Worm (Caenorhabditis elegans) whole organism, young adult: ENCODE measurements around the gene fbxb-5.

ENCODE experiments used
- B0035.1 ChIP-seq: sonication (generic microtip); optimal IDR thresholded peaks from 2 replicates; lab custom pipeline; 2016; ENCODE audit warnings: missing genetic modification characterization, mild to moderate bottlenecking, missing compliant biosample characterization, missing genotype, missing genetic modification reagents
- B0261.1 ChIP-seq: sonication (generic microtip); optimal IDR thresholded peaks from 2 replicates; lab custom pipeline; 2016; ENCODE audit warnings: mild to moderate bottlenecking, missing genetic modification characterization, moderate library complexity, missing compliant biosample characterization
- C06A6.2 ChIP-seq: fragments of 200-800 bp; sonication (Bioruptor generic); conservative IDR thresholded peaks from 2 replicates; pipeline ENCODE4 v1.3.6; 2022; ENCODE audit warnings: missing genetic modification characterization, missing compliant biosample characterization
- F10E7.11 ChIP-seq: sonication (generic microtip); optimal IDR thresholded peaks from 2 replicates; lab custom pipeline; 2017; ENCODE audit warnings: mild to moderate bottlenecking, missing genetic modification characterization, moderate library complexity, missing compliant biosample characterization
- ama-1 ChIP-seq, 3 experiments: fragments of 150-350 bp in 1 of 3; sonication (generic microtip) in 2 of 3; optimal IDR thresholded peaks; 2 replicates each; lab custom pipeline; 2014 to 2018; ENCODE audit warnings: missing biosample characterization in 2 of 3, missing genetic modification characterization in 2 of 3, missing genetic modification reagents in 2 of 3
- aptf-2 ChIP-seq: fragments of 200-800 bp; sonication (Bioruptor generic); conservative IDR thresholded peaks from 2 replicates; pipeline ENCODE4 v1.3.6; 2022; ENCODE audit warnings: missing genetic modification reagents, missing genetic modification characterization, missing compliant biosample characterization
- aptf-3 ChIP-seq: fragments of 200-800 bp; sonication (Bioruptor generic); IDR thresholded peaks from 2 replicates; pipeline ENCODE4 v1.3.6; 2022; ENCODE audit warnings: missing genetic modification characterization, missing compliant biosample characterization
- athp-1 ChIP-seq: sonication (generic microtip); optimal IDR thresholded peaks from 2 replicates; lab custom pipeline; 2017; ENCODE audit warnings: mild to moderate bottlenecking, missing genetic modification characterization, missing compliant biosample characterization
- bed-1 ChIP-seq: fragments of 200-800 bp; sonication (Bioruptor generic); IDR thresholded peaks from 2 replicates; pipeline ENCODE4 v1.3.6; 2022; ENCODE audit warnings: missing genetic modification reagents, missing genetic modification characterization, missing compliant biosample characterization
- bed-2 ChIP-seq: fragments of 200-800 bp; sonication (Bioruptor generic); IDR thresholded peaks from 2 replicates; pipeline ENCODE4 v1.3.6; 2022; ENCODE audit warnings: missing genetic modification reagents, missing genetic modification characterization, missing compliant biosample characterization
- cebp-2 ChIP-seq: fragments of 200-800 bp; sonication (Bioruptor generic); IDR thresholded peaks from 2 replicates; pipeline ENCODE4 v1.3.6; 2022; ENCODE audit warnings: missing genetic modification characterization, missing compliant biosample characterization
- ceh-27 ChIP-seq: fragments of 200-800 bp; sonication (Bioruptor generic); optimal IDR thresholded peaks from 2 replicates; lab custom pipeline; 2018; ENCODE audit warnings: mild to moderate bottlenecking, missing genetic modification characterization, moderate library complexity, missing compliant biosample characterization
- ceh-58 ChIP-seq: fragments of 200-800 bp; sonication (Bioruptor generic); IDR thresholded peaks from 2 replicates; pipeline ENCODE4 v1.3.6; 2022; ENCODE audit warnings: missing genetic modification characterization, missing compliant biosample characterization
- chd-7 ChIP-seq: sonication (generic microtip); optimal IDR thresholded peaks from 2 replicates; lab custom pipeline; 2016; ENCODE audit warnings: mild to moderate bottlenecking, missing genetic modification characterization, moderate library complexity, missing compliant biosample characterization
- dpff-1 ChIP-seq: sonication (generic microtip); optimal IDR thresholded peaks from 2 replicates; lab custom pipeline; 2017; ENCODE audit warnings: mild to moderate bottlenecking, missing genetic modification characterization, missing compliant biosample characterization
- efl-1 ChIP-seq: fragments of 150-350 bp; optimal IDR thresholded peaks from 2 replicates; lab custom pipeline; 2014; ENCODE audit warnings: missing biosample characterization, missing genetic modification reagents, missing genetic modification characterization
- egl-18 ChIP-seq: fragments of 200-800 bp; sonication (Bioruptor generic); IDR thresholded peaks from 2 replicates; pipeline ENCODE4 v1.3.6; 2022; ENCODE audit warnings: missing genetic modification reagents, missing genetic modification characterization, missing compliant biosample characterization
- ets-4 ChIP-seq: fragments of 200-800 bp; sonication (Bioruptor generic); optimal IDR thresholded peaks from 2 replicates; lab custom pipeline; 2018; ENCODE audit warnings: mild to moderate bottlenecking, missing genetic modification characterization, missing compliant biosample characterization
- let-607 ChIP-seq, 2 experiments: fragments of 200-800 bp in 1 of 2; sonication (Bioruptor generic) in 1 of 2; sonication (generic microtip) in 1 of 2; optimal IDR thresholded peaks; 2 replicates each; lab custom pipeline; 2016 to 2018; ENCODE audit warnings: mild to moderate bottlenecking in 2 of 2, missing compliant biosample characterization in 2 of 2, missing genetic modification characterization in 2 of 2, moderate library complexity in 2 of 2, missing genotype in 1 of 2
- lin-26 ChIP-seq: fragments of 200-800 bp; sonication (Bioruptor generic); IDR thresholded peaks from 2 replicates; pipeline ENCODE4 v1.3.6; 2022; ENCODE audit warnings: missing genetic modification reagents, missing genetic modification characterization, missing compliant biosample characterization
- rpc-1 ChIP-seq, 2 experiments: fragments of 150-350 bp in 1 of 2; sonication (generic microtip) in 1 of 2; optimal IDR thresholded peaks; 2 replicates each; lab custom pipeline; 2014 to 2018; ENCODE audit warnings: missing biosample characterization in 1 of 2, missing genetic modification characterization in 1 of 2, missing genetic modification reagents in 1 of 2, missing genotype in 1 of 2
- sdz-38 ChIP-seq: sonication (generic microtip); optimal IDR thresholded peaks from 2 replicates; lab custom pipeline; 2016; ENCODE audit warnings: missing genotype, missing genetic modification characterization, missing compliant biosample characterization
- snpc-4 ChIP-seq, 5 experiments: fragments of 150-350 bp in 1 of 5; sonication (generic microtip) in 4 of 5; optimal IDR thresholded peaks; 2 replicates each; lab custom pipeline; 2014 to 2018; ENCODE audit warnings: missing genetic modification characterization in 5 of 5, missing biosample characterization in 3 of 5, antibody characterized with exemption in 2 of 5, mild to moderate bottlenecking in 2 of 5, missing compliant biosample characterization in 2 of 5, missing genotype in 2 of 5, moderate library complexity in 2 of 5, missing genetic modification reagents in 1 of 5
- somi-1 ChIP-seq: fragments of 200-800 bp; sonication (Bioruptor generic); optimal IDR thresholded peaks from 2 replicates; lab custom pipeline; 2018; ENCODE audit warnings: mild to moderate bottlenecking, missing genetic modification characterization, missing compliant biosample characterization
- tbp1 ChIP-seq: fragments of 200-800 bp; sonication (Bioruptor generic); optimal IDR thresholded peaks from 2 replicates; lab custom pipeline; 2018; ENCODE audit warnings: mild to moderate bottlenecking, missing genetic modification characterization, missing compliant biosample characterization
- ztf-22 ChIP-seq: fragments of 200-800 bp; sonication (Bioruptor generic); optimal IDR thresholded peaks from 2 replicates; lab custom pipeline; 2018; ENCODE audit warnings: mild to moderate bottlenecking, missing genetic modification characterization, moderate library complexity, missing compliant biosample characterization
- ztf-28 ChIP-seq: fragments of 200-800 bp; sonication (Bioruptor generic); IDR thresholded peaks from 2 replicates; pipeline ENCODE4 v1.3.6; 2022; ENCODE audit warnings: missing genetic modification reagents, missing genetic modification characterization, missing compliant biosample characterization

Gene fbxb-5

DNA sequence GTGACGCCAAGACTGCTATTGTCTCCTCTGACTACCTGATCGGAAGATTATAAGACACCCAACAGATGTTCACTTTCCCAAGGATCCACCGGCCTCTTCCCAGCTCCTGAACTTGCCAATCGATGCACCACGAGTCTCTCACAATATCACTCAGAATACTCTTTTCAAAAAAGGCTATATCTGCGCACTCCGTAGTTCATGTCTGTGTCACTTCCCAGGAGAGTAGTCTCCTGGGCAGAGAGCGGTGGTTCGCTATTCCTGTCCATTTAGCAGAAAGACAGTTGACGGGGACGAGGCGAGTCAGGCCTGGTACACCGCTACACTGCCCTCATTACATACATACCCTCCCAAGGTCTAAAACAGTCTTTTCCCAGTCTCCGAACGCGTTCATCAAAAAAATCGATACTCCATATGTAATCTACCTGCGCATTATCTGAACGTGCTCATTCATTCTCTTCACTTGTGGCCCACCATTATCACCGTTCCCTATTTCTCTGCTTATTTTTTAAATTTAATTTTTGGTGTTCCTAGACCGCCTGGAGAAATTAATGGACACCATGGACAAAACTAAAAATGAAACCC lies 7.4 kb downstream of the fbxb-5 start, which contains the start of gene btb-6:
TSS of gene btb-6 (plus strand) at position 532 of the 582 bp plus-strand sequence.
- no peak for TF ChIP-seq let-607 (tag; optimal IDR thresholded peaks at IDR 0.05; lab: Kevin White, UChicago)
- TF ChIP-seq aptf-2, result peak; percentile 97
- TF ChIP-seq sdz-38 (tag; lab: Kevin White, UChicago), result no peak
- no peak for TF ChIP-seq cebp-2 (GFP tag; lab: Robert Waterston, UW)
- TF ChIP-seq ama-1 (optimal IDR thresholded peaks at IDR 0.05; lab: Kevin White, UChicago), result no peak
- TF ChIP-seq ama-1 (GFP tag; optimal IDR thresholded peaks at IDR 0.05; lab: Kevin White, UChicago), result no peak
- TF ChIP-seq chd-7 (tag; lab: Kevin White, UChicago), result no peak
- TF ChIP-seq bed-1 (GFP tag; lab: Robert Waterston, UW), result 0 out of 2 replicates have a peak, but pooled peaks have one; percentile 47
- peak; percentile 87; the same call in 1 of the 2 replicates for TF ChIP-seq aptf-3

DNA sequence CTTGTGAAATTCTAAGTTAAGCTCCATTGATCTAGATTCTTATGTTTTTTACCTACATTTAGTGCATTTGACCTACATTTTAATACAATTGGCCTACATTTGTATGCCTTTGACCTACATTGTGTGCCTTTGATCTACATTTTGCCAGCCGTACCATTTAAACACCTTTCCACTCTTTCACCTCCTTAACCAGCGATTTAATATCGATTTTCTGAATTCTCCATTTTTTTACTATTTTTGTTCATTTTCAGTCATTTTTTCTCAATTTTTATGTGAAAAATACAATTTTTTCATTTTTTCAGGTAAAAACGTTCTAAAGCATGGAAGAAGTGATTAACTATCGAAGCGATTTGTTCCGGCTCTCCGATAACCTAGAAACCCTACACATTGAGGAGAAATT lies 9.4 kb downstream of the fbxb-5 start, which contains the start of gene btb-7:
TSS of gene btb-7 (plus strand) at position 301 of the 400 bp plus-strand sequence.
- TF ChIP-seq ceh-27 (no peak), efl-1 (GFP tag; lab: Kevin White, UChicago) (peak; percentile 47)

DNA sequence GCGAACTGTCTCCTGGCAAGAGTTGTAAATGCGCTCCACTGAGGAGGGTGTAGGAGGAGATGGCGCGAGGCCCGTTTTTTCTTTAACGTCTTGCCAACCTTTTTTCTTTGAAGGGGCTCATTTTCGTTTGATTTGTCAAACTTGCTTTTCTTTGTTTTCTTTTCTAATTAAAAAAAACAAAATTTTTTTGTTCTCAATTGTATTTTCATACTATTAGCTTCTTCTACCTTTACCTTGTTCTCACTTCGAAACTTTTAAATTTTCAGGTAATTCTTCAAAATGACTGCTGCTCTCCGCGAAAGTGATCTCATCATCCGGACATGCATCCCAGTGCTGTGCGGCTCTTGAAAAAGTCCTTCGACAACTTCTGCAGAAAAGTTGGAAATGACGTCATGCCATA lies 12.3 kb downstream of the fbxb-5 start, which contains the start of gene fbxa-184:
TSS of gene fbxa-184 (plus strand) at position 301 of the 400 bp plus-strand sequence.
- TF ChIP-seq aptf-2 (peak; percentile 81), ztf-22 (GFP tag; lab: Kevin White, UChicago) (no peak)
- TF ChIP-seq, all 124 proteins: peak for 1

DNA sequence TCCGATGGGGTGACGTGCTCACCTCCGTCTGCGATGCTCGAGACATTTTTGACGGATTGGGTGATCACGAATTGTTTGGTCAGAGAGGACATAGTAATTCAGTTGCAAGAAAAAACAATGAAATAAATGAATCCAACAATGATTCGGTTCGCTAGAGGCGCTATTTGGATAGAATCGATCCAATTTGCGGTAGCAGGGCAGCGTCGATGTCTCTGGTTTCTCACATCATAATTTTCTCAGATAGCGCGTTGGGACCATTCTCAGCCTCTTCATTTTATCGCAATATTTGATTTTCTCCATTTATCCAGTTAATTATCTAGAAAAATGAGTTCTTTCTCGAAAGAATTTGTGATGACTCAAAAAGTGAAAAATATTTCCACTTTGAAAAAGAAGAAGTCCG lies 15.9 kb downstream of the fbxb-5 start, which contains the start of gene sdz-18:
TSS of gene sdz-18 (minus strand) at position 101 of the 400 bp plus-strand sequence.
- TF ChIP-seq ets-4 (GFP tag; lab: Kevin White, UChicago), result no peak
- TF ChIP-seq egl-18 (GFP tag; lab: Robert Waterston, UW), result no peak
- no peak for TF ChIP-seq ztf-22 (GFP tag; lab: Kevin White, UChicago)
- TF ChIP-seq dpff-1 (tag; lab: Kevin White, UChicago), result no peak
- TF ChIP-seq bed-2 (GFP tag; lab: Robert Waterston, UW), result no peak
- TF ChIP-seq C06A6.2, result no peak

DNA sequence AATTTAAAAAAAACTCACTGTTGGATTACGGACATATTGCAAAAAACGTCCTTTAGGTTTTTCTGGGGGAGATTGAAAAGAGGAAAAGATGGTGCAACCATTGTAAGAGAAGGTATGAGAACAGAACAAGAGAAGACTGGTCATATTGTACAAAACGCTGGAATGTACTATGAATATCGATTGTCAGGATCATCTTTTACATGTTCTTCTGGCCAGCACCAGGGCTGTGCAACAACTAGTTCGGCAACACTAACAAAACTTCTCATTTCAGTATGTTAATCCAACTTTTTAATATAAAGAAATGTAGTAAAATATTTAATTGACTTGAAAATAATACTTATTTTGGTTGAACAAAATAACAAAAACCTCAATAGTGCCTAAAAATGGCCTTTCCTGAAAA lies 18.9 kb downstream of the fbxb-5 start, which contains the start of gene fbxb-47:
TSS of gene fbxb-47 (minus strand) at position 101 of the 400 bp plus-strand sequence.
- TF ChIP-seq athp-1 (tag; lab: Kevin White, UChicago) (no peak), snpc-4 (GFP tag; optimal IDR thresholded peaks at IDR 0.05; lab: Kevin White, UChicago) (no peak), snpc-4 (tag; optimal IDR thresholded peaks at IDR 0.05; lab: Kevin White, UChicago) (no peak), ztf-28 (GFP tag; lab: Robert Waterston, UW) (no peak), ceh-58 (GFP tag; lab: Robert Waterston, UW) (no peak), F10E7.11 (tag; lab: Kevin White, UChicago) (no peak), B0035.1 (no peak), somi-1 (GFP tag; lab: Kevin White, UChicago) (no peak)

DNA sequence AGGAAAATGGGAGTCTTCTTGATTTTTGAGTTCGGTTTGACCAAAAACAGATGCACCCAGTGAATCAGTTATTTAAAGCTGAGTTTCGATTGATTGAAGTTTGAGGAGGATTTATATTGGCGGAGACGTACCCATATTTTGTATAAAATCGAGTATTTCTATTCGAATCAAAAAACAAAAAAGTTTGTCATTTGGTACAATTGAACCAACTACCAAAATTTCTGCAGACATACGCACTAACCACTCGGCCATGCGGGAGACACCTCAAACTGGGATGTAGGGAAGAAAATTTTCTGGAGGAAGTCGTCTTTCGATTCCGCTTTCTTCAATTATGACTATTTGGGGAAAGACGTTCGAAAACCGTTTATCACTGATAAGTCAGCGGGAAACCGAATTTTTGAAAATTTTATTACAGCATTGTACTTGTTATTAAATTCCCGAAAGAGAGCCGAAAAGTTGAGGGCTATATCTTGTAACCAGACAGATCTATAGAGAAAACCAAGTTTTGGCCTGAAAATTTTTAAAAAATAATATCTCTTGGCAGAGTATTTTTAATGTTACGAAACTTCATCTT lies 21.7 kb downstream of the fbxb-5 start:
- TF ChIP-seq lin-26 (GFP tag; lab: Robert Waterston, UW), result peak; percentile 61; the same call in 1 of the 2 replicates
- TF ChIP-seq B0261.1 (tag; lab: Kevin White, UChicago), result peak; percentile 59
- peak; percentile 76 for TF ChIP-seq tbp1 (GFP tag; lab: Kevin White, UChicago)
- peak; percentile 32 for TF ChIP-seq rpc-1 (optimal IDR thresholded peaks at IDR 0.05; lab: Kevin White, UChicago)
- TF ChIP-seq rpc-1 (tag; optimal IDR thresholded peaks at IDR 0.05; lab: Kevin White, UChicago), result peak; percentile 66
